Fruit fly (Drosophila melanogaster) whole organism, embryonic: ENCODE data around the gene bero.

Experiments used
- Ada2b ChIP-seq: fragments of 200-800 bp; sonication (Bioruptor generic); IDR thresholded peaks from 2 replicates; pipeline ENCODE4 v1.3.6; 2022; ENCODE audit warnings: missing biosample characterization, missing genetic modification characterization
- Aef1 ChIP-seq: fragments of 200-800 bp; sonication (Bioruptor generic); IDR thresholded peaks from 3 replicates; pipeline ENCODE4 v1.3.6; 2022; ENCODE audit warnings: missing biosample characterization, missing genetic modification characterization
- CG10209 ChIP-seq: fragments of 200-800 bp; sonication (Bioruptor generic); optimal IDR thresholded peaks from 3 replicates; lab custom pipeline; 2017; ENCODE audit warnings: missing biosample characterization, mild to moderate bottlenecking, missing genetic modification characterization, missing genetic modification reagents
- CG10959 ChIP-seq: fragments of 200-800 bp; sonication (Bioruptor generic); IDR thresholded peaks from 2 replicates; pipeline ENCODE4 v1.3.6; 2022; ENCODE audit warnings: missing biosample characterization, missing genetic modification characterization
- CG10979 ChIP-seq: fragments of 200-800 bp; sonication (Bioruptor generic); optimal IDR thresholded peaks from 2 replicates; lab custom pipeline; 2018; ENCODE audit warnings: missing biosample characterization, mild to moderate bottlenecking, missing genetic modification characterization, moderate library complexity
- CG12104 ChIP-seq: fragments of 200-800 bp; sonication (Bioruptor generic); optimal IDR thresholded peaks from 3 replicates; lab custom pipeline; 2016; ENCODE audit warnings: missing biosample characterization, missing genetic modification characterization
- CG12299 ChIP-seq: fragments of 200-800 bp; sonication (Bioruptor generic); optimal IDR thresholded peaks from 2 replicates; lab custom pipeline; 2018; ENCODE audit warnings: missing biosample characterization, mild to moderate bottlenecking, missing genetic modification characterization
- CG13123 ChIP-seq: fragments of 200-800 bp; sonication (Bioruptor generic); optimal IDR thresholded peaks from 2 replicates; lab custom pipeline; 2016; ENCODE audit warnings: missing biosample characterization, missing genetic modification characterization
- CG13894 ChIP-seq: fragments of 200-800 bp; sonication (Bioruptor generic); optimal IDR thresholded peaks from 3 replicates; lab custom pipeline; 2018; ENCODE audit warnings: missing biosample characterization, mild to moderate bottlenecking, missing genetic modification characterization, moderate library complexity
- CG1602 ChIP-seq: fragments of 200-800 bp; sonication (Bioruptor generic); optimal IDR thresholded peaks from 3 replicates; lab custom pipeline; 2016; ENCODE audit warnings: missing biosample characterization, missing genetic modification characterization
- CG17186 ChIP-seq: fragments of 200-800 bp; sonication (Bioruptor generic); optimal IDR thresholded peaks from 3 replicates; lab custom pipeline; 2017; ENCODE audit warnings: missing biosample characterization, missing genetic modification reagents, missing genetic modification characterization
- CG18599 ChIP-seq: fragments of 200-800 bp; sonication (Bioruptor generic); optimal IDR thresholded peaks from 3 replicates; lab custom pipeline; 2017; ENCODE audit warnings: missing biosample characterization, missing genetic modification characterization, mild to moderate bottlenecking, moderate library complexity, missing genetic modification reagents
- CG31224 ChIP-seq: fragments of 200-800 bp; sonication (Bioruptor generic); IDR thresholded peaks from 2 replicates; pipeline ENCODE4 v1.3.6; 2022; ENCODE audit warnings: missing biosample characterization, missing genetic modification characterization
- CG3163 ChIP-seq: fragments of 200-800 bp; sonication (Bioruptor generic); optimal IDR thresholded peaks from 3 replicates; lab custom pipeline; 2016; ENCODE audit warnings: missing biosample characterization, missing genetic modification characterization
- CG32532 ChIP-seq: fragments of 200-800 bp; sonication (Bioruptor generic); IDR thresholded peaks from 2 replicates; pipeline ENCODE4 v1.3.6; 2022; ENCODE audit warnings: missing biosample characterization, missing genetic modification characterization
- CG33213 ChIP-seq: fragments of 200-800 bp; sonication (Bioruptor generic); optimal IDR thresholded peaks from 3 replicates; lab custom pipeline; 2016; ENCODE audit warnings: missing biosample characterization, missing genetic modification characterization
- CG3838 ChIP-seq: fragments of 200-800 bp; sonication (Bioruptor generic); optimal IDR thresholded peaks from 3 replicates; lab custom pipeline; 2016; ENCODE audit warnings: missing biosample characterization, missing genetic modification characterization
- CG6272 ChIP-seq: fragments of 200-800 bp; sonication (Bioruptor generic); IDR thresholded peaks from 2 replicates; pipeline ENCODE4 v1.3.6; 2022; ENCODE audit warnings: missing biosample characterization, missing genetic modification characterization
- CG6689 ChIP-seq: fragments of 200-800 bp; sonication (Bioruptor generic); IDR thresholded peaks from 2 replicates; pipeline ENCODE4 v1.3.6; 2022; ENCODE audit warnings: missing biosample characterization, missing genetic modification characterization
- Dfd ChIP-seq, 2 experiments: fragments of >200 bp; optimal IDR thresholded peaks; 2 replicates each; lab custom pipeline; 2017; ENCODE audit warnings: missing biosample characterization in 2 of 2, missing genetic modification characterization in 2 of 2
- Fer3 ChIP-seq: fragments of 200-800 bp; sonication (Bioruptor generic); optimal IDR thresholded peaks from 2 replicates; lab custom pipeline; 2018; ENCODE audit warnings: missing biosample characterization, mild to moderate bottlenecking, missing genetic modification characterization, moderate library complexity
- Hmx ChIP-seq: fragments of 200-800 bp; sonication (Bioruptor generic); optimal IDR thresholded peaks from 2 replicates; lab custom pipeline; 2016; ENCODE audit warnings: missing biosample characterization, missing genetic modification characterization
- Hsf ChIP-seq: fragments of 200-800 bp; sonication (Bioruptor generic); optimal IDR thresholded peaks from 3 replicates; lab custom pipeline; 2016; ENCODE audit warnings: missing biosample characterization, missing genetic modification characterization
- Med ChIP-seq: fragments of 200-800 bp; sonication (Bioruptor generic); peaks from one replicate; lab custom pipeline; 2016; ENCODE audit warnings: missing biosample characterization, missing genetic modification characterization, mild to moderate bottlenecking, inconsistent platforms, moderate library complexity
- Nf-YC ChIP-seq: fragments of 200-800 bp; optimal IDR thresholded peaks from 3 replicates; lab custom pipeline; 2019; ENCODE audit warnings: missing biosample characterization, mild to moderate bottlenecking, missing genetic modification characterization, moderate library complexity
- Ravus ChIP-seq: fragments of 200-800 bp; sonication (Bioruptor generic); IDR thresholded peaks from 2 replicates; pipeline ENCODE4 v1.3.6; 2022; ENCODE audit warnings: missing biosample characterization, missing genetic modification characterization
- Sry-δ ChIP-seq: fragments of 200-800 bp; sonication (Bioruptor generic); optimal IDR thresholded peaks from 2 replicates; lab custom pipeline; 2016; ENCODE audit warnings: missing biosample characterization, missing genetic modification characterization
- Taf1 ChIP-seq: fragments of 200-800 bp; sonication (Bioruptor generic); IDR thresholded peaks from 2 replicates; pipeline ENCODE4 v1.3.6; 2022; ENCODE audit warnings: missing biosample characterization, missing genetic modification characterization
- Trl ChIP-seq, 3 experiments: fragments of >200 bp in 2 of 3; fragments of 200-800 bp in 1 of 3; sonication (Bioruptor generic) in 1 of 3; optimal IDR thresholded peaks; 2 replicates in 1 of 3; 3 replicates in 2 of 3; lab custom pipeline; 2016 to 2017; ENCODE audit warnings: missing biosample characterization in 1 of 3, missing genetic modification characterization in 1 of 3
- al ChIP-seq: fragments of 200-800 bp; sonication (Bioruptor generic); IDR thresholded peaks from 2 replicates; pipeline ENCODE4 v1.3.6; 2022; ENCODE audit warnings: missing biosample characterization, missing genetic modification characterization
- amos ChIP-seq: fragments of 200-800 bp; sonication (Bioruptor generic); IDR thresholded peaks from 2 replicates; pipeline ENCODE4 v1.3.6; 2022; ENCODE audit warnings: missing biosample characterization, missing genetic modification characterization; ENCODE audit not compliant: partially characterized antibody
- bsh ChIP-seq, 2 experiments: fragments of 200-800 bp; sonication (Bioruptor generic); optimal IDR thresholded peaks; 2 replicates each; lab custom pipeline; 2017 to 2018; ENCODE audit warnings: mild to moderate bottlenecking in 2 of 2, missing biosample characterization in 2 of 2, missing genetic modification characterization in 2 of 2, moderate library complexity in 1 of 2
- cato ChIP-seq: fragments of 200-800 bp; sonication (Bioruptor generic); optimal IDR thresholded peaks from 2 replicates; lab custom pipeline; 2016; ENCODE audit warnings: missing biosample characterization, missing genetic modification characterization, borderline replicate concordance
- eve ChIP-seq, 2 experiments: fragments of >200 bp; optimal IDR thresholded peaks; 2 replicates each; lab custom pipeline; 2017; ENCODE audit warnings: missing biosample characterization in 2 of 2, missing genetic modification characterization in 2 of 2
- exex ChIP-seq: fragments of 200-800 bp; sonication (Bioruptor generic); optimal IDR thresholded peaks from 4 replicates; lab custom pipeline; 2018; ENCODE audit warnings: missing biosample characterization, mild to moderate bottlenecking, missing genetic modification characterization, moderate library complexity
- eyg ChIP-seq: fragments of 200-800 bp; sonication (Bioruptor generic); optimal IDR thresholded peaks from 3 replicates; lab custom pipeline; 2016; ENCODE audit warnings: missing biosample characterization, missing genetic modification characterization
- fru ChIP-seq: fragments of >200 bp; optimal IDR thresholded peaks from 2 replicates; lab custom pipeline; 2017
- grau ChIP-seq: fragments of 200-800 bp; optimal IDR thresholded peaks from 3 replicates; lab custom pipeline; 2019; ENCODE audit warnings: missing biosample characterization, mild to moderate bottlenecking, missing genetic modification characterization, moderate library complexity
- hbn ChIP-seq: fragments of 200-800 bp; sonication (Bioruptor generic); IDR thresholded peaks from 2 replicates; pipeline ENCODE4 v1.3.6; 2022; ENCODE audit warnings: missing biosample characterization, missing genetic modification characterization; ENCODE audit not compliant: partially characterized antibody
- jigr1 ChIP-seq: fragments of 200-800 bp; sonication (Bioruptor generic); IDR thresholded peaks from 3 replicates; pipeline ENCODE4 v1.3.6; 2022; ENCODE audit warnings: missing biosample characterization, missing genetic modification characterization
- kay ChIP-seq: fragments of 200-800 bp; sonication (Bioruptor generic); optimal IDR thresholded peaks from 2 replicates; lab custom pipeline; 2016; ENCODE audit warnings: missing biosample characterization, missing genetic modification characterization
- lab ChIP-seq: fragments of 200-800 bp; sonication (Bioruptor generic); optimal IDR thresholded peaks from 3 replicates; lab custom pipeline; 2017; ENCODE audit warnings: missing biosample characterization, missing genetic modification characterization, mild to moderate bottlenecking, moderate library complexity, missing genetic modification reagents
- onecut ChIP-seq: fragments of 200-800 bp; sonication (Bioruptor generic); IDR thresholded peaks from 2 replicates; pipeline ENCODE4 v1.3.6; 2022; ENCODE audit warnings: missing biosample characterization, missing genetic modification characterization
- pita ChIP-seq: fragments of 200-800 bp; sonication (Bioruptor generic); optimal IDR thresholded peaks from 2 replicates; lab custom pipeline; 2017; ENCODE audit warnings: missing biosample characterization, mild to moderate bottlenecking, missing genetic modification characterization
- ranshi ChIP-seq: fragments of 200-800 bp; sonication (Bioruptor generic); IDR thresholded peaks from 2 replicates; pipeline ENCODE4 v1.3.6; 2022; ENCODE audit warnings: missing biosample characterization, missing genetic modification characterization
- sna ChIP-seq: fragments of 200-800 bp; sonication (Bioruptor generic); IDR thresholded peaks from 2 replicates; pipeline ENCODE4 v1.3.6; 2022; ENCODE audit warnings: missing biosample characterization, missing genetic modification characterization; ENCODE audit not compliant: partially characterized antibody
- sug ChIP-seq: fragments of 200-800 bp; optimal IDR thresholded peaks from 2 replicates; lab custom pipeline; 2019; ENCODE audit warnings: missing biosample characterization, mild to moderate bottlenecking, missing genetic modification characterization, moderate library complexity
- vfl ChIP-seq: fragments of 200-800 bp; sonication (Bioruptor generic); optimal IDR thresholded peaks from 2 replicates; lab custom pipeline; 2016; ENCODE audit warnings: missing biosample characterization, missing genetic modification characterization
- zfh2 ChIP-seq: fragments of 200-800 bp; sonication (Bioruptor generic); optimal IDR thresholded peaks from 2 replicates; lab custom pipeline; 2016; ENCODE audit warnings: missing biosample characterization, missing genetic modification characterization

The bero gene

dm6 chr2L:20823196-20824105, 35.0 kb upstream of the bero start (continued):
- no peak for TF ChIP-seq Hmx (GFP tag; lab: Kevin White, UChicago)
- peak; percentile 72 for TF ChIP-seq sna (GFP tag; lab: Robert Waterston, UW)
- no peak for TF ChIP-seq fru
- TF ChIP-seq CG13123 (GFP tag; lab: Kevin White, UChicago): no peak
- no peak for TF ChIP-seq CG12104
- no peak for TF ChIP-seq CG10209 (GFP tag; lab: Kevin White, UChicago)
- 0 out of 2 replicates have a peak, but pooled peaks have one; percentile 18 for TF ChIP-seq CG6689 (GFP tag; lab: Robert Waterston, UW)
- no peak for TF ChIP-seq Aef1 (GFP tag; lab: Robert Waterston, UW)
- no peak for TF ChIP-seq kay (GFP tag; lab: Kevin White, UChicago)
- TF ChIP-seq CG17186 (GFP tag; lab: Kevin White, UChicago): no peak
- TF ChIP-seq CG1602 (GFP tag; lab: Kevin White, UChicago): no peak
- no peak for TF ChIP-seq Ravus (GFP tag; lab: Robert Waterston, UW)
- TF ChIP-seq zfh2 (GFP tag; lab: Kevin White, UChicago): no peak
- TF ChIP-seq Taf1 (GFP tag; lab: Robert Waterston, UW): no peak
- no peak for TF ChIP-seq cato (GFP tag; lab: Kevin White, UChicago)
- TF ChIP-seq Fer3: no peak
- TF ChIP-seq CG10959 (GFP tag; lab: Robert Waterston, UW): no peak
- peak; percentile 0 for TF ChIP-seq CG10979 (tag; lab: Kevin White, UChicago)
- no peak for TF ChIP-seq jigr1 (GFP tag; lab: Robert Waterston, UW)
- no peak for TF ChIP-seq pita (GFP tag; lab: Kevin White, UChicago)
- no peak for TF ChIP-seq al (GFP tag; lab: Robert Waterston, UW)
- TF ChIP-seq CG6272 (GFP tag; lab: Robert Waterston, UW): no peak
- TF ChIP-seq Med (GFP tag; lab: Kevin White, UChicago): peak; percentile 83
- peak; percentile 11 for TF ChIP-seq CG33213 (GFP tag; lab: Kevin White, UChicago)
- peak; percentile 16 for TF ChIP-seq Nf-YC (tag; lab: Kevin White, UChicago)
- no peak for TF ChIP-seq Ada2b (GFP tag; lab: Robert Waterston, UW)
- peak; percentile 12 for TF ChIP-seq Sry-δ (GFP tag; lab: Kevin White, UChicago)
- TF ChIP-seq CG18599 (GFP tag; lab: Kevin White, UChicago): peak; percentile 33
- no peak for TF ChIP-seq eyg (GFP tag; lab: Kevin White, UChicago)
- no peak for TF ChIP-seq CG12299
- TF ChIP-seq Hsf: no peak
- no peak for TF ChIP-seq amos (GFP tag; lab: Robert Waterston, UW)

DNA sequence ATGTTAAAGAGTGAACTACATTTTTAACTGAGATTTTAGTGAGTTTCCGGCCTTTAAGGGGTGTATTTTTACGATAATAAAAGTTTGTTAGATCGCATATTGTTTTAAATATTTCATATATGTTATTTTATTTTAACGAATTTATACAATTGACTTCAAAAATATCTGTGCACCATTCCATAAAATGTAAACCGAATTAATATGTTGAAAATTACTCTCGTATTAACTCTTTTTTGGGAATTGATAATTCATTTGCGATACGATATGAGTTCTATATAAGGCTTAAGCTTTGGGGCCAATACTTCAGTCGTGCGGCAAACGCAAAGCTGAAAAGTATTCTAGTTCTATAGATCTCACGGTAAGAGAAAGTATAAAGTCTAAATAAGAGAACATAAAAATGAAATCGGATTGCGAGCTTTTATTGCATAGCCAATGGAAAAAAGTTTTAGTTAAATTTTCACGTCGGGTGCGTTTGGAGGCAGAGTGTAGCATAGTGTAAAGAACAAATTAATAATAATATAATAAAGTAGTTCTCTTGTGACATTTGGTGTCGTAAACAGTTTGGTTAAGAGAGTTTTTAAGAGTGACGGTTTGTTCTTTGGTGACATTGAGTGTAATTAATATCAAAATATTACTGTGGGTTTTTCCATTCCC, 34.2 kb upstream of the bero start:
- TF ChIP-seq lab (GFP tag; lab: Kevin White, UChicago) (no peak), bsh (GFP tag; optimal IDR thresholded peaks at IDR 0.05; lab: Kevin White, UChicago) (no peak), exex (peak; percentile 23), vfl (GFP tag; lab: Kevin White, UChicago) (no peak), sug (tag; lab: Kevin White, UChicago) (peak; percentile 7), ranshi (GFP tag; lab: Robert Waterston, UW) (no peak), CG32532 (GFP tag; lab: Robert Waterston, UW) (no peak; the same call in 1 of the 2 replicates), Trl (optimal IDR thresholded peaks at IDR 0.05; lab: Kevin White, UChicago) (peak; percentile 23 to 61), Trl (GFP tag; optimal IDR thresholded peaks at IDR 0.05; lab: Kevin White, UChicago) (no peak), grau (tag; lab: Kevin White, UChicago) (peak; percentile 7), Dfd (GFP tag; optimal IDR thresholded peaks at IDR 0.05; lab: Kevin White, UChicago) (no peak), onecut (GFP tag; lab: Robert Waterston, UW) (no peak), CG13894 (tag; lab: Kevin White, UChicago) (peak; percentile 23), CG31224 (GFP tag; lab: Robert Waterston, UW) (no peak), eve (GFP tag; optimal IDR thresholded peaks at IDR 0.05; lab: Kevin White, UChicago) (peak in 1 of 2 experiments; percentile 53), CG3163 (GFP tag; lab: Kevin White, UChicago) (peak; percentile 78), CG3838 (GFP tag; lab: Kevin White, UChicago) (no peak), hbn (GFP tag; lab: Robert Waterston, UW) (no peak)
